Fruit fly (Drosophila melanogaster): ENCODE measurements around the gene M1BP.

Gene M1BP

dm6 chr3R:8744198-8744597 lies 12.7 kb upstream of the M1BP start (continued):
- TF ChIP-seq phol (tag; optimal IDR thresholded peaks at IDR 0.05) (peak; percentile 37), CG12071 (GFP tag; optimal IDR thresholded peaks at IDR 0.05) (no peak), Ssrp (tag; optimal IDR thresholded peaks at IDR 0.05) (peak; percentile 25), Hsf (GFP tag; optimal IDR thresholded peaks at IDR 0.05) (peak; percentile 46), dysf (GFP tag; IDR thresholded peaks at IDR 0.05) (peak; percentile 74), pan (optimal IDR thresholded peaks at IDR 0.05) (no peak), pan (GFP tag; optimal IDR thresholded peaks at IDR 0.05 in 1 of 2, IDR thresholded peaks at IDR 0.05 in 1 of 2) (peak in 1 of 2 experiments; percentile 48), zfh1 (GFP tag; IDR thresholded peaks at IDR 0.05) (peak; percentile 40; the same call in 1 of the 3 replicates), CG11695 (GFP tag; IDR thresholded peaks at IDR 0.05) (peak; percentile 42; the same call in 2 of the 3 replicates), ara (GFP tag; IDR thresholded peaks at IDR 0.05) (no peak), CG1602 (GFP tag; optimal IDR thresholded peaks at IDR 0.05) (peak; percentile 41), Oli (tag; optimal IDR thresholded peaks at IDR 0.05) (peak; percentile 62), Hr51 (GFP tag; optimal IDR thresholded peaks at IDR 0.05) (peak; percentile 10 to 65), Sox102F (GFP tag; optimal IDR thresholded peaks at IDR 0.05) (peak; percentile 58), CG13424 (tag; optimal IDR thresholded peaks at IDR 0.05) (peak; percentile 52), CG6683 (GFP tag; optimal IDR thresholded peaks at IDR 0.05) (no peak), CG15479 (GFP tag; optimal IDR thresholded peaks at IDR 0.05) (no peak), CG10267 (tag; optimal IDR thresholded peaks at IDR 0.05) (peak; percentile 17), bcd (GFP tag; optimal IDR thresholded peaks at IDR 0.05) (peak; percentile 10), CG11093 (GFP tag; IDR thresholded peaks at IDR 0.05) (0 out of 3 replicates have a peak, but pooled peaks have one; percentile 24), CG12659 (GFP tag; optimal IDR thresholded peaks at IDR 0.05) (peak; percentile 11), chm (GFP tag; IDR thresholded peaks at IDR 0.05) (peak; percentile 54; the same call in 1 of the 2 replicates), H15 (GFP tag; IDR thresholded peaks at IDR 0.05) (0 out of 3 replicates have a peak, but pooled peaks have one; percentile 21), CG10209 (GFP tag; optimal IDR thresholded peaks at IDR 0.05) (peak; percentile 54), CG15011 (GFP tag; optimal IDR thresholded peaks at IDR 0.05) (no peak), z (GFP tag; IDR thresholded peaks at IDR 0.05) (no peak), CG7372 (GFP tag; IDR thresholded peaks at IDR 0.05) (0 out of 2 replicates have a peak, but pooled peaks have one; percentile 33), chif (GFP tag; optimal IDR thresholded peaks at IDR 0.05) (peak in 1 of 2 experiments; percentile 45), Hr3 (GFP tag; optimal IDR thresholded peaks at IDR 0.05) (peak; percentile 27), wdn (GFP tag; IDR thresholded peaks at IDR 0.05) (0 out of 2 replicates have a peak, but pooled peaks have one; percentile 20), Xbp1 (GFP tag; optimal IDR thresholded peaks at IDR 0.05) (peak; percentile 61), danr (GFP tag; IDR thresholded peaks at IDR 0.05) (peak; percentile 8; the same call in 1 of the 2 replicates), E2f2 (GFP tag; IDR thresholded peaks at IDR 0.05) (0 out of 2 replicates have a peak, but pooled peaks have one; percentile 31), vvl (GFP tag; IDR thresholded peaks at IDR 0.05) (peak; percentile 59), stc (GFP tag; IDR thresholded peaks at IDR 0.05) (peak; percentile 40), Awh (GFP tag; IDR thresholded peaks at IDR 0.05) (0 out of 2 replicates have a peak, but pooled peaks have one; percentile 62), Ada2b (GFP tag; IDR thresholded peaks at IDR 0.05) (peak; percentile 65), Asciz (GFP tag; optimal IDR thresholded peaks at IDR 0.05) (no peak), Antp (GFP tag; optimal IDR thresholded peaks at IDR 0.05) (peak; percentile 58), CG8944 (GFP tag; optimal IDR thresholded peaks at IDR 0.05) (peak; percentile 51), sd (tag; optimal IDR thresholded peaks at IDR 0.05) (peak; percentile 8), NfI (GFP tag; optimal IDR thresholded peaks at IDR 0.05) (peak; percentile 46), tup (GFP tag; optimal IDR thresholded peaks at IDR 0.05) (peak; percentile 16), CG4730 (GFP tag; IDR thresholded peaks at IDR 0.05) (0 out of 2 replicates have a peak, but pooled peaks have one; percentile 29), Neu2 (GFP tag; optimal IDR thresholded peaks at IDR 0.05; ENCODE audit: borderline replicate concordance) (no peak), dimm (GFP tag; IDR thresholded peaks at IDR 0.05) (0 out of 2 replicates have a peak, but pooled peaks have one; percentile 32), tin (GFP tag; optimal IDR thresholded peaks at IDR 0.05) (peak; percentile 22), CG8388 (GFP tag; optimal IDR thresholded peaks at IDR 0.05) (peak; percentile 20), gcm2 (GFP tag; optimal IDR thresholded peaks at IDR 0.05) (peak; percentile 24), Bgb (GFP tag; IDR thresholded peaks at IDR 0.05; ENCODE audit: partially characterized antibody) (no peak)

All from whole organism, embryonic.